Worm (Caenorhabditis elegans): ENCODE results near the gene EEED8.13.

The EEED8.13 gene

ce11 chrII:5379614-5380077 lies 32.7 kb downstream of the EEED8.13 start, which contains the start of gene pkc-3 (continued):
- TF ChIP-seq ceh-82 (tag; optimal IDR thresholded peaks at IDR 0.05) = no peak
- no peak for TF ChIP-seq snpc-4 (tag; optimal IDR thresholded peaks at IDR 0.05)
- TF ChIP-seq crh-2 (tag; optimal IDR thresholded peaks at IDR 0.05) = peak; percentile 71
- no peak for TF ChIP-seq nhr-12 (tag; optimal IDR thresholded peaks at IDR 0.05)
- TF ChIP-seq mab-5 (tag; optimal IDR thresholded peaks at IDR 0.05) = no peak
- peak; percentile 78 for TF ChIP-seq nhr-129 (tag; optimal IDR thresholded peaks at IDR 0.05)
- peak; percentile 50 for TF ChIP-seq blmp-1 (tag; optimal IDR thresholded peaks at IDR 0.05; ENCODE audit: insufficient read depth)
- TF ChIP-seq unc-62 (GFP tag; optimal IDR thresholded peaks at IDR 0.05) = no peak
- no peak for TF ChIP-seq ztf-1 (GFP tag; conservative IDR thresholded peaks at IDR 0.05)
- no peak for TF ChIP-seq mbf-1 (tag; optimal IDR thresholded peaks at IDR 0.05)
- peak; percentile 62 for TF ChIP-seq F13H6.1 (tag; optimal IDR thresholded peaks at IDR 0.05)
- no peak for TF ChIP-seq alr-1 (tag; optimal IDR thresholded peaks at IDR 0.05)

ce11 chrII:5378239-5378521 lies 34.2 kb downstream of the EEED8.13 start:
- peak; percentile 5 for TF ChIP-seq nhr-25 (tag; optimal IDR thresholded peaks at IDR 0.05)
- TF ChIP-seq fos-1 (tag; optimal IDR thresholded peaks at IDR 0.05) = peak; percentile 8
- peak; percentile 49 for TF ChIP-seq nhr-129 (tag; optimal IDR thresholded peaks at IDR 0.05)
- TF ChIP-seq crh-2 (tag; optimal IDR thresholded peaks at IDR 0.05) = peak; percentile 28
- TF ChIP-seq lin-39 (tag; optimal IDR thresholded peaks at IDR 0.05) = no peak
- TF ChIP-seq sma-9 (GFP tag; optimal IDR thresholded peaks at IDR 0.05) = peak; percentile 33
- TF ChIP-seq sma-9 (tag; optimal IDR thresholded peaks at IDR 0.05) = no peak

- TF ChIP-seq lsy-2 (tag; optimal IDR thresholded peaks at IDR 0.05) (peak in 1 of 2 experiments; percentile 16), unc-62 (GFP tag; optimal IDR thresholded peaks at IDR 0.05) (no peak), R02D3.7 (tag; optimal IDR thresholded peaks at IDR 0.05) (no peak), lin-11 (tag; optimal IDR thresholded peaks at IDR 0.05) (peak; percentile 16), F13H6.1 (tag; optimal IDR thresholded peaks at IDR 0.05) (no peak), elt-1 (tag; optimal IDR thresholded peaks at IDR 0.05) (no peak)
Observed at ce11 chrII:5377467-5378238, 34.7 kb downstream of the EEED8.13 start, which contains the start of gene prdx-2. Gene prdx-2 (plus strand): TSS chrII:5378195.

ce11 chrII:5374967-5375366 lies 37.4 kb downstream of the EEED8.13 start, which contains the start of gene algn-2:
Gene algn-2 (plus strand): TSS chrII:5375267.
- TF ChIP-seq peb-1 (tag; optimal IDR thresholded peaks at IDR 0.05) (no peak), unc-62 (GFP tag; optimal IDR thresholded peaks at IDR 0.05) (no peak), crh-2 (tag; optimal IDR thresholded peaks at IDR 0.05) (no peak), ztf-4 (tag; optimal IDR thresholded peaks at IDR 0.05) (no peak), nhr-10 (tag; optimal IDR thresholded peaks at IDR 0.05) (no peak), nhr-23 (tag; optimal IDR thresholded peaks at IDR 0.05) (no peak), snpc-4 (tag; optimal IDR thresholded peaks at IDR 0.05) (no peak), sem-4 (tag; optimal IDR thresholded peaks at IDR 0.05) (no peak), ama-1 (optimal IDR thresholded peaks at IDR 0.05) (no peak), R02D3.7 (tag; optimal IDR thresholded peaks at IDR 0.05) (no peak), blmp-1 (tag; optimal IDR thresholded peaks at IDR 0.05; ENCODE audit: insufficient read depth) (no peak)

- TF ChIP-seq nhr-10 (tag; optimal IDR thresholded peaks at IDR 0.05) (peak; percentile 37), unc-39 (tag; optimal IDR thresholded peaks at IDR 0.05) (no peak), elt-3 (tag; optimal IDR thresholded peaks at IDR 0.05) (no peak), mdl-1 (tag; optimal IDR thresholded peaks at IDR 0.05) (peak in 1 of 2 experiments; percentile 54), egl-27 (tag; optimal IDR thresholded peaks at IDR 0.05) (peak; percentile 81), nhr-21 (tag; optimal IDR thresholded peaks at IDR 0.05) (peak; percentile 86), nhr-25 (tag; optimal IDR thresholded peaks at IDR 0.05) (peak; percentile 96), aly-2 (tag; optimal IDR thresholded peaks at IDR 0.05) (no peak), lsy-2 (tag; optimal IDR thresholded peaks at IDR 0.05) (peak; percentile 90 to 96), ZK546.5 (tag; optimal IDR thresholded peaks at IDR 0.05) (peak; percentile 43), lin-13 (GFP tag; optimal IDR thresholded peaks at IDR 0.05) (peak; percentile 92), ztf-4 (tag; optimal IDR thresholded peaks at IDR 0.05) (peak; percentile 83), ceh-82 (tag; optimal IDR thresholded peaks at IDR 0.05) (peak; percentile 24), gmeb-1 (tag; optimal IDR thresholded peaks at IDR 0.05) (peak; percentile 92), sem-4 (tag; optimal IDR thresholded peaks at IDR 0.05) (peak; percentile 83), ztf-11 (tag; optimal IDR thresholded peaks at IDR 0.05) (no peak), zag-1 (tag; optimal IDR thresholded peaks at IDR 0.05) (peak; percentile 74), nhr-237 (tag; optimal IDR thresholded peaks at IDR 0.05) (peak; percentile 11), F13H6.1 (tag; optimal IDR thresholded peaks at IDR 0.05) (peak; percentile 92), nhr-77 (tag; optimal IDR thresholded peaks at IDR 0.05) (peak; percentile 61), skn-1 (tag; optimal IDR thresholded peaks at IDR 0.05) (peak; percentile 52), R02D3.7 (tag; optimal IDR thresholded peaks at IDR 0.05) (peak; percentile 50), dmd-4 (tag; optimal IDR thresholded peaks at IDR 0.05) (no peak), blmp-1 (tag; optimal IDR thresholded peaks at IDR 0.05; ENCODE audit: insufficient read depth) (peak; percentile 63), snpc-4 (tag; optimal IDR thresholded peaks at IDR 0.05) (peak; percentile 82), unc-62 (GFP tag; optimal IDR thresholded peaks at IDR 0.05) (no peak), lin-39 (tag; optimal IDR thresholded peaks at IDR 0.05) (no peak)
Observed at ce11 chrII:5373275-5374047, 38.9 kb downstream of the EEED8.13 start, which contains the start of the genes agt-2 and F09E5.3. Gene agt-2 (minus strand): TSS chrII:5373827. Gene F09E5.3 (plus strand): TSS chrII:5373997.

All from whole organism, L2 larva.